Fruit fly (Drosophila melanogaster) whole organism, prepupa: ENCODE results near the gene tweek.

Experiments used
- CG11762 ChIP-seq: fragments of 200-800 bp; sonication (Bioruptor generic); optimal IDR thresholded peaks from 3 replicates; lab custom pipeline; 2016; ENCODE audit warnings: missing biosample characterization, missing genetic modification characterization; ENCODE audit not compliant: insufficient read depth
- CG3032 ChIP-seq: fragments of 200-800 bp; optimal IDR thresholded peaks from 2 replicates; lab custom pipeline; 2019; ENCODE audit warnings: missing biosample characterization, mild to moderate bottlenecking, missing genetic modification characterization, moderate library complexity
- CG8632 ChIP-seq: fragments of 200-800 bp; sonication (Bioruptor generic); optimal IDR thresholded peaks from 3 replicates; lab custom pipeline; 2016; ENCODE audit warnings: missing biosample characterization, missing genetic modification characterization
- Ets21C ChIP-seq: fragments of 200-800 bp; sonication (Bioruptor generic); optimal IDR thresholded peaks from 3 replicates; lab custom pipeline; 2016; ENCODE audit warnings: missing biosample characterization, missing genetic modification characterization
- Gug ChIP-seq: fragments of 200-800 bp; sonication (Bioruptor generic); IDR thresholded peaks from 2 replicates; pipeline ENCODE4 v1.3.6; 2022; ENCODE audit warnings: missing biosample characterization, missing genetic modification characterization
- Hr39 ChIP-seq: fragments of 200-800 bp; sonication (Bioruptor generic); optimal IDR thresholded peaks from 2 replicates; lab custom pipeline; 2016; ENCODE audit warnings: missing biosample characterization, missing genetic modification characterization
- acj6 ChIP-seq: fragments of 200-800 bp; sonication (Bioruptor generic); optimal IDR thresholded peaks from 3 replicates; lab custom pipeline; 2016; ENCODE audit warnings: missing biosample characterization, missing genetic modification characterization
- dac ChIP-seq: fragments of 200-800 bp; sonication (Bioruptor generic); optimal IDR thresholded peaks from 2 replicates; lab custom pipeline; 2017; ENCODE audit warnings: missing biosample characterization, mild to moderate bottlenecking, missing genetic modification characterization
- ss ChIP-seq, 2 experiments: fragments of 200-800 bp; sonication (Bioruptor generic); optimal IDR thresholded peaks; 2 replicates in 1 of 2; 3 replicates in 1 of 2; lab custom pipeline; 2017 to 2018; ENCODE audit warnings: mild to moderate bottlenecking in 2 of 2, missing biosample characterization in 2 of 2, missing genetic modification characterization in 2 of 2, moderate library complexity in 1 of 2
- vri ChIP-seq: fragments of 200-800 bp; sonication (Bioruptor generic); optimal IDR thresholded peaks from 3 replicates; lab custom pipeline; 2016; ENCODE audit warnings: missing biosample characterization, mild to moderate bottlenecking, missing genetic modification characterization

- no peak for TF ChIP-seq ss (GFP tag; optimal IDR thresholded peaks at IDR 0.05; lab: Kevin White, UChicago)
- TF ChIP-seq Gug (GFP tag; lab: Robert Waterston, UW), result no peak
- TF ChIP-seq CG8632, result no peak
- no peak for TF ChIP-seq vri (GFP tag; lab: Kevin White, UChicago)
- no peak for TF ChIP-seq dac
- no peak for TF ChIP-seq CG3032 (tag; lab: Kevin White, UChicago)
- TF ChIP-seq Ets21C, result no peak
- TF ChIP-seq acj6, result no peak
- TF ChIP-seq Hr39 (GFP tag; lab: Kevin White, UChicago), result no peak
- TF ChIP-seq CG11762, result no peak
These were observed 37.8 kb upstream of the tweek start for dm6 chr2L:16850442-16850841.
